Fruit fly (Drosophila melanogaster) whole organism, embryonic: ENCODE measurements around the gene CG14439.

Experiments
- B-H2 ChIP-seq: fragments of 200-800 bp; sonication (Bioruptor generic); optimal IDR thresholded peaks from 2 replicates; lab custom pipeline; 2018; ENCODE audit warnings: missing biosample characterization, mild to moderate bottlenecking, missing genetic modification characterization
- CG10366 ChIP-seq: fragments of 200-800 bp; sonication (Bioruptor generic); IDR thresholded peaks from 2 replicates; pipeline ENCODE4 v1.3.6; 2022; ENCODE audit warnings: missing biosample characterization, missing genetic modification characterization
- CG10462 ChIP-seq: fragments of 200-800 bp; sonication (Bioruptor generic); optimal IDR thresholded peaks from 2 replicates; lab custom pipeline; 2016; ENCODE audit warnings: missing biosample characterization, missing genetic modification characterization
- CG11398 ChIP-seq: fragments of 200-800 bp; sonication (Bioruptor generic); optimal IDR thresholded peaks from 2 replicates; lab custom pipeline; 2016; ENCODE audit warnings: missing biosample characterization, missing genetic modification characterization
- CG11504 ChIP-seq: fragments of 200-800 bp; sonication (Bioruptor generic); optimal IDR thresholded peaks from 3 replicates; lab custom pipeline; 2019; ENCODE audit warnings: missing biosample characterization, mild to moderate bottlenecking, missing genetic modification characterization, moderate library complexity
- CG12236 ChIP-seq: fragments of 200-800 bp; sonication (Bioruptor generic); optimal IDR thresholded peaks from 2 replicates; lab custom pipeline; 2016; ENCODE audit warnings: missing biosample characterization, missing genetic modification characterization
- CG13624 ChIP-seq: fragments of 200-800 bp; sonication (Bioruptor generic); optimal IDR thresholded peaks from 2 replicates; lab custom pipeline; 2016; ENCODE audit warnings: missing biosample characterization, missing genetic modification characterization
- CG13775 ChIP-seq: fragments of 200-800 bp; sonication (Bioruptor generic); optimal IDR thresholded peaks from 3 replicates; lab custom pipeline; 2017; ENCODE audit warnings: missing biosample characterization, mild to moderate bottlenecking, missing genetic modification characterization
- CG14710 ChIP-seq: fragments of 200-800 bp; sonication (Bioruptor generic); optimal IDR thresholded peaks from 3 replicates; lab custom pipeline; 2019; ENCODE audit warnings: missing biosample characterization, mild to moderate bottlenecking, missing genetic modification characterization, moderate library complexity
- CG15073 ChIP-seq: fragments of 200-800 bp; sonication (Bioruptor generic); optimal IDR thresholded peaks from 2 replicates; lab custom pipeline; 2016; ENCODE audit warnings: missing biosample characterization, missing genetic modification characterization
- CG16815 ChIP-seq: fragments of 200-800 bp; sonication (Bioruptor generic); optimal IDR thresholded peaks from 3 replicates; lab custom pipeline; 2017; ENCODE audit warnings: missing biosample characterization, mild to moderate bottlenecking, missing genetic modification characterization
- CG1792 ChIP-seq: fragments of 200-800 bp; sonication (Bioruptor generic); optimal IDR thresholded peaks from 2 replicates; lab custom pipeline; 2016; ENCODE audit warnings: missing biosample characterization, missing genetic modification characterization
- CG18599 ChIP-seq: fragments of 200-800 bp; sonication (Bioruptor generic); optimal IDR thresholded peaks from 3 replicates; lab custom pipeline; 2017; ENCODE audit warnings: missing biosample characterization, missing genetic modification characterization, mild to moderate bottlenecking, moderate library complexity, missing genetic modification reagents
- CG2889 ChIP-seq: fragments of 200-800 bp; sonication (Bioruptor generic); IDR thresholded peaks from 3 replicates; pipeline ENCODE4 v1.3.6; 2022; ENCODE audit warnings: missing biosample characterization, missing genetic modification characterization
- CG30431 ChIP-seq: fragments of 200-800 bp; sonication (Bioruptor generic); optimal IDR thresholded peaks from 2 replicates; lab custom pipeline; 2017; ENCODE audit warnings: missing biosample characterization, missing genetic modification characterization
- CG31365 ChIP-seq: fragments of 200-800 bp; sonication (Bioruptor generic); optimal IDR thresholded peaks from 2 replicates; lab custom pipeline; 2018; ENCODE audit warnings: missing biosample characterization, mild to moderate bottlenecking, missing genetic modification characterization
- CG4328 ChIP-seq: fragments of 200-800 bp; sonication (Bioruptor generic); optimal IDR thresholded peaks from 3 replicates; lab custom pipeline; 2017; ENCODE audit warnings: missing biosample characterization, missing genetic modification reagents, missing genetic modification characterization
- CG6654 ChIP-seq: fragments of 200-800 bp; sonication (Bioruptor generic); optimal IDR thresholded peaks from 2 replicates; lab custom pipeline; 2017; ENCODE audit warnings: missing biosample characterization, mild to moderate bottlenecking, missing genetic modification characterization
- CG6765 ChIP-seq: fragments of 200-800 bp; sonication (Bioruptor generic); optimal IDR thresholded peaks from 3 replicates; lab custom pipeline; 2017; ENCODE audit warnings: missing biosample characterization, mild to moderate bottlenecking, missing genetic modification characterization
- CG7839 ChIP-seq: fragments of 200-800 bp; sonication (Bioruptor generic); optimal IDR thresholded peaks from 3 replicates; lab custom pipeline; 2018; ENCODE audit warnings: missing biosample characterization, mild to moderate bottlenecking, missing genetic modification characterization, moderate library complexity
- CG8089 ChIP-seq: fragments of 200-800 bp; sonication (Bioruptor generic); optimal IDR thresholded peaks from 3 replicates; lab custom pipeline; 2016; ENCODE audit warnings: missing biosample characterization, missing genetic modification characterization
- CG8478 ChIP-seq: fragments of >200 bp; optimal IDR thresholded peaks from 2 replicates; lab custom pipeline; 2018
- Dbx ChIP-seq: fragments of 200-800 bp; sonication (Bioruptor generic); IDR thresholded peaks from 3 replicates; pipeline ENCODE4 v1.3.6; 2022; ENCODE audit warnings: missing biosample characterization, missing genetic modification characterization
- Deaf1 ChIP-seq: fragments of 200-800 bp; optimal IDR thresholded peaks from 3 replicates; lab custom pipeline; 2019; ENCODE audit warnings: missing biosample characterization, mild to moderate bottlenecking, missing genetic modification characterization, moderate library complexity
- Dref ChIP-seq: fragments of 200-800 bp; sonication (Bioruptor generic); IDR thresholded peaks from 2 replicates; pipeline ENCODE4 v1.3.6; 2022; ENCODE audit warnings: missing biosample characterization, missing genetic modification characterization
- Ets65A ChIP-seq: fragments of 200-800 bp; sonication (Bioruptor generic); peaks from one replicate; lab custom pipeline; 2016; ENCODE audit warnings: missing biosample characterization, missing genetic modification characterization
- Fer1 ChIP-seq: fragments of 200-800 bp; sonication (Bioruptor generic); optimal IDR thresholded peaks from 2 replicates; lab custom pipeline; 2017; ENCODE audit warnings: missing biosample characterization, mild to moderate bottlenecking, missing genetic modification characterization
- HLH3B ChIP-seq: fragments of 200-800 bp; sonication (Bioruptor generic); IDR thresholded peaks from 2 replicates; pipeline ENCODE4 v1.3.6; 2022; ENCODE audit warnings: missing biosample characterization, missing genetic modification characterization
- Hr39 ChIP-seq: fragments of >200 bp; optimal IDR thresholded peaks from 2 replicates; lab custom pipeline; 2017
- Hr78 ChIP-seq, 2 experiments: fragments of 200-800 bp in 1 of 2; fragments of >200 bp in 1 of 2; sonication (Bioruptor generic) in 1 of 2; optimal IDR thresholded peaks; 2 replicates each; lab custom pipeline; 2017 to 2019; ENCODE audit warnings: missing biosample characterization in 2 of 2, missing genetic modification characterization in 2 of 2, mild to moderate bottlenecking in 1 of 2, moderate library complexity in 1 of 2
- Nf-YA ChIP-seq: fragments of 200-800 bp; sonication (Bioruptor generic); IDR thresholded peaks from 2 replicates; pipeline ENCODE4 v1.3.6; 2022; ENCODE audit warnings: missing biosample characterization, missing genetic modification characterization
- Side ChIP-seq: fragments of 200-800 bp; sonication (Bioruptor generic); optimal IDR thresholded peaks from 2 replicates; lab custom pipeline; 2016; ENCODE audit warnings: missing biosample characterization, missing genetic modification characterization
- Stat92E ChIP-seq, 3 experiments: fragments of >200 bp in 2 of 3; fragments of 200-800 bp in 1 of 3; sonication (Bioruptor generic) in 1 of 3; optimal IDR thresholded peaks; 2 replicates each; lab custom pipeline; 2017 to 2019; ENCODE audit warnings: missing biosample characterization in 3 of 3, missing genetic modification characterization in 3 of 3, mild to moderate bottlenecking in 1 of 3, moderate library complexity in 1 of 3
- Xrp1 ChIP-seq: fragments of 200-800 bp; sonication (Bioruptor generic); IDR thresholded peaks from 2 replicates; pipeline ENCODE4 v1.3.6; 2022; ENCODE audit warnings: missing biosample characterization, missing genetic modification characterization
- al ChIP-seq: fragments of 200-800 bp; sonication (Bioruptor generic); IDR thresholded peaks from 2 replicates; pipeline ENCODE4 v1.3.6; 2022; ENCODE audit warnings: missing biosample characterization, missing genetic modification characterization
- amos ChIP-seq: fragments of 200-800 bp; sonication (Bioruptor generic); IDR thresholded peaks from 2 replicates; pipeline ENCODE4 v1.3.6; 2022; ENCODE audit warnings: missing biosample characterization, missing genetic modification characterization; ENCODE audit not compliant: partially characterized antibody
- cad ChIP-seq: fragments of >200 bp; optimal IDR thresholded peaks from 2 replicates; lab custom pipeline; 2017; ENCODE audit warnings: missing biosample characterization, missing genetic modification characterization
- cato ChIP-seq: fragments of 200-800 bp; sonication (Bioruptor generic); optimal IDR thresholded peaks from 2 replicates; lab custom pipeline; 2016; ENCODE audit warnings: missing biosample characterization, missing genetic modification characterization, borderline replicate concordance
- chinmo ChIP-seq: fragments of 200-800 bp; sonication (Bioruptor generic); IDR thresholded peaks from 4 replicates; pipeline ENCODE4 v1.3.6; 2022; ENCODE audit warnings: missing biosample characterization, missing genetic modification characterization; ENCODE audit not compliant: partially characterized antibody
- lbe ChIP-seq: fragments of 200-800 bp; sonication (Bioruptor generic); optimal IDR thresholded peaks from 2 replicates; lab custom pipeline; 2016; ENCODE audit warnings: missing biosample characterization, mild to moderate bottlenecking, missing genetic modification characterization
- lola ChIP-seq, 3 experiments: fragments of >200 bp in 2 of 3; fragments of 200-800 bp in 1 of 3; sonication (Bioruptor generic) in 1 of 3; optimal IDR thresholded peaks; 2 replicates each; lab custom pipeline; 2017 to 2019; ENCODE audit warnings: missing biosample characterization in 3 of 3, missing genetic modification characterization in 3 of 3, mild to moderate bottlenecking in 1 of 3, moderate library complexity in 1 of 3
- maf-S ChIP-seq: fragments of 200-800 bp; sonication (Bioruptor generic); optimal IDR thresholded peaks from 2 replicates; lab custom pipeline; 2016; ENCODE audit warnings: missing biosample characterization, missing genetic modification characterization
- oc ChIP-seq: fragments of 200-800 bp; sonication (Bioruptor generic); optimal IDR thresholded peaks from 2 replicates; lab custom pipeline; 2018; ENCODE audit warnings: missing biosample characterization, mild to moderate bottlenecking, missing genetic modification characterization, moderate library complexity
- pum ChIP-seq: fragments of 200-800 bp; sonication (Bioruptor generic); optimal IDR thresholded peaks from 2 replicates; lab custom pipeline; 2016; ENCODE audit warnings: missing biosample characterization, missing genetic modification characterization
- rib ChIP-seq: fragments of 200-800 bp; sonication (Bioruptor generic); IDR thresholded peaks from 2 replicates; pipeline ENCODE4 v1.3.6; 2022; ENCODE audit warnings: missing biosample characterization, missing genetic modification characterization
- sens-2 ChIP-seq: fragments of 200-800 bp; sonication (Bioruptor generic); IDR thresholded peaks from 2 replicates; pipeline ENCODE4 v1.3.6; 2022; ENCODE audit warnings: missing biosample characterization, missing genetic modification characterization
- ssp ChIP-seq: fragments of 200-800 bp; sonication (Bioruptor generic); IDR thresholded peaks from 2 replicates; pipeline ENCODE4 v1.3.6; 2022; ENCODE audit warnings: missing biosample characterization, missing genetic modification characterization
- tna ChIP-seq: fragments of 200-800 bp; sonication (Bioruptor generic); IDR thresholded peaks from 2 replicates; pipeline ENCODE4 v1.3.6; 2022; ENCODE audit warnings: missing biosample characterization, missing genetic modification characterization; ENCODE audit not compliant: partially characterized antibody
- vnd ChIP-seq: fragments of 200-800 bp; sonication (Bioruptor generic); IDR thresholded peaks from 3 replicates; pipeline ENCODE4 v1.3.6; 2022; ENCODE audit warnings: missing biosample characterization, missing genetic modification characterization; ENCODE audit not compliant: partially characterized antibody
- zf30C ChIP-seq: fragments of 200-800 bp; sonication (Bioruptor generic); optimal IDR thresholded peaks from 3 replicates; lab custom pipeline; 2018; ENCODE audit warnings: missing biosample characterization, mild to moderate bottlenecking, missing genetic modification characterization
- zfh2 ChIP-seq: fragments of 200-800 bp; sonication (Bioruptor generic); optimal IDR thresholded peaks from 2 replicates; lab custom pipeline; 2016; ENCODE audit warnings: missing biosample characterization, missing genetic modification characterization

The CG14439 gene

DNA sequence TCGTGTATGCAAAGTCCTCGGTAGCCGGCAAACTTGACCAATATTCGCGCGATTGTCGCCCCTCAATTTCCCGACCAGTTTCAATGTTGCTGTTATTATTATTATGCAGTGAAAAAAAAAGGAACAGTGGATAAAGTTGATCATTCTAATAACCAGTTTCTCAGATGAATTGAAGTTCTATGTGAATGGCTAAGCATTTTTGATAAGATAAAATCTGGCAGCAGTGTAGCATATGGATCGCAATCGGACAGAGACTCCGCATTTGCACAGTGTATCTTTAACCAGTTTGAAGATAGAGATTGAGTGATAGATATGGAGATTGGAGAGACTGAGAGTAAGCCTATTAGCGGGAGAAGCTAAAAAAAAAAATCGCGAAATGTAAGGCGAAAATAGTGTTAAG, 46.0 kb downstream of the CG14439 start (continued):
- peak; percentile 42 for TF ChIP-seq CG1792 (GFP tag; lab: Kevin White, UChicago)
- no peak for TF ChIP-seq zf30C (GFP tag; lab: Kevin White, UChicago)
- TF ChIP-seq tna (GFP tag; lab: Robert Waterston, UW), result no peak
- peak; percentile 65 for TF ChIP-seq rib
- peak; percentile 83 for TF ChIP-seq al (GFP tag; lab: Robert Waterston, UW)
- TF ChIP-seq CG30431 (GFP tag; lab: Kevin White, UChicago), result peak; percentile 46
- TF ChIP-seq cato (GFP tag; lab: Kevin White, UChicago), result peak; percentile 43
- TF ChIP-seq ssp, result peak; percentile 58
- TF ChIP-seq amos (GFP tag; lab: Robert Waterston, UW), result no peak
- TF ChIP-seq CG10462 (GFP tag; lab: Kevin White, UChicago), result no peak
- TF ChIP-seq CG11504 (tag; lab: Kevin White, UChicago), result peak; percentile 82
- peak; percentile 56 for TF ChIP-seq oc (tag; lab: Kevin White, UChicago)
- 0 out of 3 replicates have a peak, but pooled peaks have one; percentile 36 for TF ChIP-seq CG2889 (GFP tag; lab: Robert Waterston, UW)
- peak; percentile 42 for TF ChIP-seq CG11398
- TF ChIP-seq Xrp1 (GFP tag; lab: Robert Waterston, UW), result peak; percentile 69
- no peak for TF ChIP-seq Hr78 (GFP tag; optimal IDR thresholded peaks at IDR 0.05; lab: Kevin White, UChicago)
- peak; percentile 58; the same call in 1 of the 2 replicates for TF ChIP-seq sens-2
- no peak for TF ChIP-seq lola (GFP tag; optimal IDR thresholded peaks at IDR 0.05; lab: Kevin White, UChicago)
- no peak for TF ChIP-seq B-H2 (GFP tag; lab: Kevin White, UChicago)
- TF ChIP-seq Fer1, result peak; percentile 64
- peak; percentile 72 for TF ChIP-seq HLH3B (GFP tag; lab: Robert Waterston, UW)
- TF ChIP-seq vnd, result no peak
- TF ChIP-seq Dbx (GFP tag; lab: Robert Waterston, UW), result peak; percentile 80
- no peak for TF ChIP-seq CG4328
- peak; percentile 28 for TF ChIP-seq CG6654 (GFP tag; lab: Kevin White, UChicago)
- peak; percentile 78 for TF ChIP-seq CG10366 (GFP tag; lab: Robert Waterston, UW)
- peak; percentile 1 for TF ChIP-seq Deaf1
- TF ChIP-seq zfh2, result peak; percentile 79
- no peak for TF ChIP-seq CG14710 (tag; lab: Kevin White, UChicago)
- peak; percentile 74 for TF ChIP-seq Side
- TF ChIP-seq CG6765 (GFP tag; lab: Kevin White, UChicago), result no peak
- peak; percentile 79 for TF ChIP-seq CG7839 (tag; lab: Kevin White, UChicago)
- TF ChIP-seq Nf-YA (GFP tag; lab: Robert Waterston, UW), result 0 out of 2 replicates have a peak, but pooled peaks have one; percentile 15
- TF ChIP-seq CG13624 (GFP tag; lab: Kevin White, UChicago), result peak; percentile 64
- TF ChIP-seq CG18599, result peak; percentile 76
- peak; percentile 98 for TF ChIP-seq Ets65A (GFP tag; lab: Kevin White, UChicago)
- no peak for TF ChIP-seq chinmo (GFP tag; lab: Robert Waterston, UW)
- TF ChIP-seq cad, result no peak
- peak; percentile 55 for TF ChIP-seq pum (GFP tag; lab: Kevin White, UChicago)
- TF ChIP-seq Stat92E (GFP tag; optimal IDR thresholded peaks at IDR 0.05; lab: Kevin White, UChicago), result no peak
- no peak for TF ChIP-seq lbe
- peak; percentile 49 for TF ChIP-seq CG8089 (GFP tag; lab: Kevin White, UChicago)
- TF ChIP-seq CG15073 (GFP tag; lab: Kevin White, UChicago), result no peak
- TF ChIP-seq CG12236, result no peak
- TF ChIP-seq Dref (GFP tag; lab: Robert Waterston, UW), result no peak
- peak; percentile 52 for TF ChIP-seq CG31365 (tag; lab: Kevin White, UChicago)
- TF ChIP-seq CG13775 (GFP tag; lab: Kevin White, UChicago), result peak; percentile 18
- TF ChIP-seq Hr39, result no peak
- peak; percentile 44 for TF ChIP-seq maf-S (GFP tag; lab: Kevin White, UChicago)
- no peak for TF ChIP-seq CG16815 (GFP tag; lab: Kevin White, UChicago)
- TF ChIP-seq CG8478 (lab: Kevin White, UChicago), result no peak
